Fruit fly (Drosophila melanogaster) whole organism, prepupa: ENCODE measurements around the gene CG16779.

Experiments
- Ets96B ChIP-seq: fragments of 200-800 bp; optimal IDR thresholded peaks from 2 replicates; lab custom pipeline; 2019; ENCODE audit warnings: missing biosample characterization, mild to moderate bottlenecking, missing genetic modification characterization, moderate library complexity
- Gug ChIP-seq: fragments of 200-800 bp; sonication (Bioruptor generic); IDR thresholded peaks from 2 replicates; pipeline ENCODE4 v1.3.6; 2022; ENCODE audit warnings: missing biosample characterization, missing genetic modification characterization
- Lpt ChIP-seq: fragments of 200-800 bp; sonication (Bioruptor generic); optimal IDR thresholded peaks from 3 replicates; lab custom pipeline; 2016; ENCODE audit warnings: missing biosample characterization, missing genetic modification characterization
- Smox ChIP-seq: fragments of 200-800 bp; sonication (Bioruptor generic); optimal IDR thresholded peaks from 3 replicates; lab custom pipeline; 2016; ENCODE audit warnings: missing biosample characterization, missing genetic modification characterization
- acj6 ChIP-seq: fragments of 200-800 bp; sonication (Bioruptor generic); optimal IDR thresholded peaks from 3 replicates; lab custom pipeline; 2016; ENCODE audit warnings: missing biosample characterization, missing genetic modification characterization
- svp ChIP-seq: fragments of 200-800 bp; sonication (Bioruptor generic); peaks from one replicate; lab custom pipeline; 2016; ENCODE audit warnings: missing biosample characterization, missing genetic modification characterization

DNA sequence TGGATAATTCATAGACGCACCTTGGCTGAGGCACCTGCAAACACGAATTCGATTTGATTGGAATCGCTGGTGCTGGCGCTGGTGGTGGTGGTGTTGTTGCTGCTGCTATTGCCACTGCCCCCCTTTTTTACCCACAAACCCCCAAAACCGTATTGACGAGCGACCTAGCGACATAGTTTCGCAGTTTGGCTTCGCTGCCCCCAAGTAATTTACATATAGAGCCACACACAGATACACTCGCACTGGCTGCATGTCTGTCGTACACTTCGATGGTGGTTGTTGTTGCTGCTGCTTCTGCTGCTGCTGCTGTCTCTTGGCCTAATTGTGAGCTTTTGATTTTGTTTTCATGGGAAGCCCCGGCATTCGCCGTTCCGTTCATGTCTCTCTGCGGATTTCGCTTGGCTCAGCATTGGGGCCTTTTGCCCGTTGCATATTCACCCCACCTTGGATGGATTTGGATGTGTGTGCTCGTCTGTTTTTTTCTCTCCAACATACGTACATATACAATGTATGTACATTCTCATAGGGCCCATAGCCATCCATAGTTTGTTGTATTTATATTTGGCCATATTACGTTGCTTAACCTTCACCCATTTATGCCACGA, 69.3 kb downstream of the CG16779 start:
- TF ChIP-seq Gug (GFP tag; lab: Robert Waterston, UW) (no peak), Lpt (no peak), svp (GFP tag; lab: Kevin White, UChicago) (no peak), Smox (GFP tag; lab: Kevin White, UChicago) (no peak), acj6 (GFP tag; lab: Kevin White, UChicago) (no peak), Ets96B (tag; lab: Kevin White, UChicago) (no peak)
